Worm (Caenorhabditis elegans): ENCODE results near the gene K04B12.2.

DNA sequence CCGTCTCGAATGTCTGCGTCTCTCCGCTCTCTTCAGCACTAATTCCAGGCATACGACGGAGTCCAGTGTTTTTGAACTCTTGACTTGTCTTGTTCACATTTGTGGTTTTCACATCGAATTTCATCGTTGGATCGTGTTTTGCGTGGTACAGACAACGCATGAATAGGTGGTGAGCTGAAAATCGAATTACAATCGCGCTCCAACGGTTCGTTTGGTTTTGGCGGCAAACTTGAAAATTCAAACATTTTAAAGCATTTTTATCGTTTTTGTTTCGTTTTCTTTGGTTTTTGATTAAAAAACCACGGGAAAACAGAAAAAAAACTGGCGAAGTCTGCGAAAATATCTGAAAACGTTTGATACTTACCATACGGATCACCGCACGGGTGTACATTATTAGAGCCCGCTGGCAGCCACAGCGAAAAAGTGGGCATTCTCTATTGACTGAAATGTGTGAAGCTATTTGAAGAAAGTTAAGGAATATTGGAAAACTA lies 24.7 kb downstream of the K04B12.2 start, which contains the start of gene exl-1:
- TF ChIP-seq mab-5 (tag; optimal IDR thresholded peaks at IDR 0.05) (no peak), ceh-43 (GFP tag; optimal IDR thresholded peaks at IDR 0.05) (no peak), nhr-2 (tag; optimal IDR thresholded peaks at IDR 0.05) (no peak), mep-1 (tag; optimal IDR thresholded peaks at IDR 0.05) (no peak), ceh-39 (tag; optimal IDR thresholded peaks at IDR 0.05) (no peak), elt-3 (tag; optimal IDR thresholded peaks at IDR 0.05) (no peak), nhr-237 (tag; optimal IDR thresholded peaks at IDR 0.05) (no peak), unc-62 (GFP tag; optimal IDR thresholded peaks at IDR 0.05) (no peak)
